Fruit fly (Drosophila melanogaster): Measurements from ENCODE around the gene CG32548.

Gene CG32548

dm6 chrX:18405567-18406059, 34.8 kb downstream of the CG32548 start (continued):
- TF ChIP-seq luna (GFP tag; optimal IDR thresholded peaks at IDR 0.05) = no peak
- TF ChIP-seq vvl (GFP tag; IDR thresholded peaks at IDR 0.05) = no peak; the same call in 1 of the 2 replicates
- TF ChIP-seq Oaz (GFP tag; IDR thresholded peaks at IDR 0.05) = 0 out of 2 replicates have a peak, but pooled peaks have one; percentile 20
- peak; percentile 61 for TF ChIP-seq CG18599 (GFP tag; optimal IDR thresholded peaks at IDR 0.05)
- no peak for TF ChIP-seq vfl (GFP tag; optimal IDR thresholded peaks at IDR 0.05)
- peak; percentile 22 for TF ChIP-seq CG18011 (GFP tag; optimal IDR thresholded peaks at IDR 0.05)
- TF ChIP-seq ab (GFP tag; optimal IDR thresholded peaks at IDR 0.05) = peak; percentile 40
- TF ChIP-seq gro (GFP tag; optimal IDR thresholded peaks at IDR 0.05) = peak; percentile 35
- TF ChIP-seq CG16779 (GFP tag; IDR thresholded peaks at IDR 0.05) = peak; percentile 24; the same call in 1 of the 2 replicates
- TF ChIP-seq ATbp (GFP tag; optimal IDR thresholded peaks at IDR 0.05) = peak; percentile 75
- TF ChIP-seq CG10654 (GFP tag; optimal IDR thresholded peaks at IDR 0.05) = peak; percentile 48
- TF ChIP-seq CG11695 (GFP tag; IDR thresholded peaks at IDR 0.05) = peak; percentile 51; the same call in 2 of the 3 replicates
- TF ChIP-seq tin (GFP tag; optimal IDR thresholded peaks at IDR 0.05) = peak; percentile 57
- peak; percentile 14 for TF ChIP-seq CG12071 (GFP tag; optimal IDR thresholded peaks at IDR 0.05)
- peak; percentile 73 for TF ChIP-seq slbo (GFP tag; IDR thresholded peaks at IDR 0.05)
- TF ChIP-seq CG6765 (GFP tag; optimal IDR thresholded peaks at IDR 0.05) = peak; percentile 26
- TF ChIP-seq Hr51 (GFP tag; optimal IDR thresholded peaks at IDR 0.05) = peak in 1 of 2 experiments; percentile 85
- TF ChIP-seq CG9876 (GFP tag; optimal IDR thresholded peaks at IDR 0.05) = peak; percentile 5
- TF ChIP-seq knrl (GFP tag; IDR thresholded peaks at IDR 0.05; ENCODE audit: partially characterized antibody) = no peak
- no peak for TF ChIP-seq Elba2 (GFP tag; optimal IDR thresholded peaks at IDR 0.05)
- peak; percentile 40 for TF ChIP-seq CG1233 (GFP tag; optimal IDR thresholded peaks at IDR 0.05)
- peak in 1 of 2 experiments; percentile 84 for TF ChIP-seq eve (GFP tag; optimal IDR thresholded peaks at IDR 0.05)
- TF ChIP-seq CG32772 (GFP tag; IDR thresholded peaks at IDR 0.05) = peak; percentile 37; the same call in 1 of the 2 replicates
- TF ChIP-seq CG3281 (GFP tag; optimal IDR thresholded peaks at IDR 0.05) = peak; percentile 68
- TF ChIP-seq CG7556 (GFP tag; optimal IDR thresholded peaks at IDR 0.05) = peak; percentile 65
- TF ChIP-seq HLH54F (GFP tag; optimal IDR thresholded peaks at IDR 0.05) = peak; percentile 19
- peak; percentile 11 for TF ChIP-seq Dad (GFP tag; optimal IDR thresholded peaks at IDR 0.05)
- peak; percentile 41 for TF ChIP-seq chn (GFP tag; optimal IDR thresholded peaks at IDR 0.05)
- peak; percentile 16; the same call in 1 of the 2 replicates for TF ChIP-seq ssp (GFP tag; IDR thresholded peaks at IDR 0.05)
- TF ChIP-seq lola (GFP tag; optimal IDR thresholded peaks at IDR 0.05) = peak in 1 of 3 experiments; percentile 60
- TF ChIP-seq CG32767 (GFP tag; IDR thresholded peaks at IDR 0.05) = peak; percentile 42; the same call in 1 of the 2 replicates
- peak; percentile 72 for TF ChIP-seq bcd (GFP tag; optimal IDR thresholded peaks at IDR 0.05)
- TF ChIP-seq Spps (tag; optimal IDR thresholded peaks at IDR 0.05) = peak; percentile 16
- TF ChIP-seq Deaf1 (tag; optimal IDR thresholded peaks at IDR 0.05) = peak; percentile 14
- TF ChIP-seq NFAT (GFP tag; IDR thresholded peaks at IDR 0.05) = peak; percentile 81
- TF ChIP-seq CG6272 (GFP tag; IDR thresholded peaks at IDR 0.05) = 0 out of 2 replicates have a peak, but pooled peaks have one; percentile 24
- no peak for TF ChIP-seq unc-4 (GFP tag; IDR thresholded peaks at IDR 0.05; ENCODE audit: partially characterized antibody)
- 0 out of 3 replicates have a peak, but pooled peaks have one; percentile 48 for TF ChIP-seq ase (GFP tag; IDR thresholded peaks at IDR 0.05)
- no peak for TF ChIP-seq eyg (GFP tag; optimal IDR thresholded peaks at IDR 0.05)
- TF ChIP-seq Camta (GFP tag; optimal IDR thresholded peaks at IDR 0.05) = peak; percentile 47
- peak; percentile 81 for TF ChIP-seq fd96Cb (tag; optimal IDR thresholded peaks at IDR 0.05)
- peak; percentile 57 for TF ChIP-seq CG15601 (tag; optimal IDR thresholded peaks at IDR 0.05)
- peak; percentile 9; the same call in 1 of the 3 replicates for TF ChIP-seq CG14050 (GFP tag; IDR thresholded peaks at IDR 0.05)
- TF ChIP-seq croc (GFP tag; conservative IDR thresholded peaks at IDR 0.05) = peak; percentile 50; the same call in 2 of the 3 replicates
- 0 out of 2 replicates have a peak, but pooled peaks have one; percentile 32 for TF ChIP-seq CG4404 (GFP tag; IDR thresholded peaks at IDR 0.05)
- TF ChIP-seq Hsf (GFP tag; optimal IDR thresholded peaks at IDR 0.05) = peak; percentile 70
- TF ChIP-seq Lhr (GFP tag; optimal IDR thresholded peaks at IDR 0.05) = peak; percentile 14
- peak; percentile 60 for TF ChIP-seq row (GFP tag; IDR thresholded peaks at IDR 0.05)
- TF ChIP-seq CG13624 (GFP tag; optimal IDR thresholded peaks at IDR 0.05) = peak; percentile 49
- no peak for TF ChIP-seq CG4707 (GFP tag; optimal IDR thresholded peaks at IDR 0.05)

Data from whole organism, embryonic.